Fruit fly (Drosophila melanogaster) whole organism, embryonic: ENCODE measurements around the gene Sems.
A peak's percentile ranks its signal among the peaks of the same experiment; 100 is the strongest.

Experiments
- Blimp-1 ChIP-seq: fragments of 200-800 bp; sonication (Bioruptor generic); optimal IDR thresholded peaks from 3 replicates; lab custom pipeline; 2018; ENCODE audit warnings: missing biosample characterization, missing genetic modification characterization, mild to moderate bottlenecking, moderate library complexity, missing genetic modification reagents
- Bteb2 ChIP-seq: fragments of 200-800 bp; sonication (Bioruptor generic); optimal IDR thresholded peaks from 2 replicates; lab custom pipeline; 2016; ENCODE audit warnings: missing biosample characterization, missing genetic modification characterization
- CG10147 ChIP-seq: fragments of 200-800 bp; sonication (Bioruptor generic); optimal IDR thresholded peaks from 2 replicates; lab custom pipeline; 2019; ENCODE audit warnings: missing biosample characterization, mild to moderate bottlenecking, missing genetic modification characterization, moderate library complexity
- CG10209 ChIP-seq: fragments of 200-800 bp; sonication (Bioruptor generic); optimal IDR thresholded peaks from 3 replicates; lab custom pipeline; 2017; ENCODE audit warnings: missing biosample characterization, mild to moderate bottlenecking, missing genetic modification characterization, missing genetic modification reagents
- CG10321 ChIP-seq: fragments of 200-800 bp; sonication (Bioruptor generic); IDR thresholded peaks from 2 replicates; pipeline ENCODE4 v1.3.6; 2022; ENCODE audit warnings: missing biosample characterization, missing genetic modification characterization
- CG11093 ChIP-seq: fragments of 200-800 bp; sonication (Bioruptor generic); IDR thresholded peaks from 3 replicates; pipeline ENCODE4 v1.3.6; 2022; ENCODE audit warnings: missing biosample characterization, missing genetic modification characterization
- CG11560 ChIP-seq: fragments of 200-800 bp; sonication (Bioruptor generic); IDR thresholded peaks from 3 replicates; pipeline ENCODE4 v1.3.6; 2022; ENCODE audit warnings: missing biosample characterization, missing genetic modification characterization
- CG12219 ChIP-seq: fragments of 200-800 bp; sonication (Bioruptor generic); optimal IDR thresholded peaks from 3 replicates; lab custom pipeline; 2018; ENCODE audit warnings: missing biosample characterization, mild to moderate bottlenecking, missing genetic modification characterization
- CG12744 ChIP-seq: fragments of 200-800 bp; sonication (Bioruptor generic); optimal IDR thresholded peaks from 2 replicates; lab custom pipeline; 2016; ENCODE audit warnings: missing biosample characterization, missing genetic modification characterization
- CG13424 ChIP-seq: fragments of 200-800 bp; sonication (Bioruptor generic); optimal IDR thresholded peaks from 2 replicates; lab custom pipeline; 2019; ENCODE audit warnings: missing biosample characterization, mild to moderate bottlenecking, missing genetic modification characterization, moderate library complexity
- CG14860 ChIP-seq: fragments of 200-800 bp; sonication (Bioruptor generic); IDR thresholded peaks from 3 replicates; pipeline ENCODE4 v1.3.6; 2022; ENCODE audit warnings: missing biosample characterization, missing genetic modification characterization; ENCODE audit not compliant: partially characterized antibody
- CG16813 ChIP-seq: fragments of 200-800 bp; sonication (Bioruptor generic); IDR thresholded peaks from 3 replicates; pipeline ENCODE4 v1.3.6; 2022; ENCODE audit warnings: missing biosample characterization, missing genetic modification characterization; ENCODE audit not compliant: partially characterized antibody
- CG16815 ChIP-seq: fragments of 200-800 bp; sonication (Bioruptor generic); optimal IDR thresholded peaks from 3 replicates; lab custom pipeline; 2017; ENCODE audit warnings: missing biosample characterization, mild to moderate bottlenecking, missing genetic modification characterization
- CG18262 ChIP-seq: fragments of 200-800 bp; optimal IDR thresholded peaks from 3 replicates; lab custom pipeline; 2019; ENCODE audit warnings: missing biosample characterization, mild to moderate bottlenecking, missing genetic modification characterization, moderate library complexity
- CG1832 ChIP-seq: fragments of 200-800 bp; sonication (Bioruptor generic); optimal IDR thresholded peaks from 2 replicates; lab custom pipeline; 2017; ENCODE audit warnings: missing biosample characterization, mild to moderate bottlenecking, missing genetic modification characterization, inconsistent platforms
- CG18619 ChIP-seq: fragments of 200-800 bp; sonication (Bioruptor generic); optimal IDR thresholded peaks from 3 replicates; lab custom pipeline; 2017; ENCODE audit warnings: missing biosample characterization, mild to moderate bottlenecking, missing genetic modification characterization
- CG2678 ChIP-seq: fragments of 200-800 bp; sonication (Bioruptor generic); optimal IDR thresholded peaks from 3 replicates; lab custom pipeline; 2019; ENCODE audit warnings: missing biosample characterization, mild to moderate bottlenecking, missing genetic modification characterization, moderate library complexity
- CG2712 ChIP-seq: fragments of 200-800 bp; optimal IDR thresholded peaks from 3 replicates; lab custom pipeline; 2019; ENCODE audit warnings: missing biosample characterization, mild to moderate bottlenecking, missing genetic modification characterization, moderate library complexity
- CG3407 ChIP-seq: fragments of 200-800 bp; sonication (Bioruptor generic); optimal IDR thresholded peaks from 2 replicates; lab custom pipeline; 2018; ENCODE audit warnings: missing biosample characterization, mild to moderate bottlenecking, missing genetic modification characterization
- CG4820 ChIP-seq: fragments of 200-800 bp; sonication (Bioruptor generic); optimal IDR thresholded peaks from 3 replicates; lab custom pipeline; 2016; ENCODE audit warnings: missing biosample characterization, missing genetic modification characterization
- CG7556 ChIP-seq: fragments of 200-800 bp; sonication (Bioruptor generic); optimal IDR thresholded peaks from 2 replicates; lab custom pipeline; 2017; ENCODE audit warnings: missing biosample characterization, mild to moderate bottlenecking, missing genetic modification characterization
- CG9876 ChIP-seq: fragments of 200-800 bp; sonication (Bioruptor generic); optimal IDR thresholded peaks from 2 replicates; lab custom pipeline; 2016; ENCODE audit warnings: missing biosample characterization, missing genetic modification characterization
- CTCF ChIP-seq: fragments of 200-800 bp; sonication (Bioruptor generic); optimal IDR thresholded peaks from 2 replicates; lab custom pipeline; 2017; ENCODE audit warnings: missing biosample characterization, mild to moderate bottlenecking, missing genetic modification characterization, moderate library complexity
- Dip3 ChIP-seq: fragments of 200-800 bp; sonication (Bioruptor generic); optimal IDR thresholded peaks from 3 replicates; lab custom pipeline; 2016; ENCODE audit warnings: missing biosample characterization, missing genetic modification characterization
- Hmx ChIP-seq: fragments of 200-800 bp; sonication (Bioruptor generic); optimal IDR thresholded peaks from 2 replicates; lab custom pipeline; 2016; ENCODE audit warnings: missing biosample characterization, missing genetic modification characterization
- Hr39 ChIP-seq: fragments of >200 bp; optimal IDR thresholded peaks from 2 replicates; lab custom pipeline; 2017
- Kr ChIP-seq: fragments of 200-800 bp; sonication (Bioruptor generic); optimal IDR thresholded peaks from 2 replicates; lab custom pipeline; 2017; ENCODE audit warnings: missing biosample characterization, mild to moderate bottlenecking, missing genetic modification characterization
- Lim3 ChIP-seq: fragments of 200-800 bp; sonication (Bioruptor generic); IDR thresholded peaks from 2 replicates; pipeline ENCODE4 v1.3.6; 2022; ENCODE audit warnings: missing biosample characterization, missing genetic modification characterization
- MTF-1 ChIP-seq: fragments of 200-800 bp; sonication (Bioruptor generic); optimal IDR thresholded peaks from 2 replicates; lab custom pipeline; 2018; ENCODE audit warnings: missing biosample characterization, mild to moderate bottlenecking, missing genetic modification characterization, borderline replicate concordance
- NK7.1 ChIP-seq: fragments of 200-800 bp; sonication (Bioruptor generic); optimal IDR thresholded peaks from 3 replicates; lab custom pipeline; 2016; ENCODE audit warnings: missing biosample characterization, missing genetic modification characterization
- Sry-β ChIP-seq: fragments of 200-800 bp; sonication (Bioruptor generic); optimal IDR thresholded peaks from 2 replicates; lab custom pipeline; 2018; ENCODE audit warnings: missing biosample characterization, mild to moderate bottlenecking, missing genetic modification characterization, moderate library complexity
- abd-A ChIP-seq: fragments of 200-800 bp; sonication (Bioruptor generic); optimal IDR thresholded peaks from 3 replicates; lab custom pipeline; 2019; ENCODE audit warnings: missing biosample characterization, mild to moderate bottlenecking, missing genetic modification characterization, moderate library complexity
- bab2 ChIP-seq: fragments of 200-800 bp; sonication (Bioruptor generic); optimal IDR thresholded peaks from 2 replicates; lab custom pipeline; 2016; ENCODE audit warnings: missing biosample characterization, missing genetic modification characterization
- bcd ChIP-seq: fragments of 200-800 bp; sonication (Bioruptor generic); optimal IDR thresholded peaks from 2 replicates; lab custom pipeline; 2017; ENCODE audit warnings: missing biosample characterization, mild to moderate bottlenecking, missing genetic modification characterization
- chm ChIP-seq: fragments of 200-800 bp; sonication (Bioruptor generic); IDR thresholded peaks from 2 replicates; pipeline ENCODE4 v1.3.6; 2022; ENCODE audit warnings: missing biosample characterization, missing genetic modification characterization
- ci ChIP-seq: fragments of 200-800 bp; sonication (Bioruptor generic); IDR thresholded peaks from 3 replicates; pipeline ENCODE4 v1.3.6; 2022; ENCODE audit warnings: missing biosample characterization, missing genetic modification characterization
- crc ChIP-seq: fragments of 200-800 bp; sonication (Bioruptor generic); optimal IDR thresholded peaks from 2 replicates; lab custom pipeline; 2016; ENCODE audit warnings: missing biosample characterization, missing genetic modification characterization
- crol ChIP-seq: fragments of 200-800 bp; sonication (Bioruptor generic); IDR thresholded peaks from 2 replicates; pipeline ENCODE4 v1.3.6; 2022; ENCODE audit warnings: missing biosample characterization, missing genetic modification characterization
- crp ChIP-seq, 2 experiments: fragments of 200-800 bp; sonication (Bioruptor generic); optimal IDR thresholded peaks; 2 replicates in 1 of 2; 3 replicates in 1 of 2; lab custom pipeline; 2017; ENCODE audit warnings: missing biosample characterization in 2 of 2, missing genetic modification characterization in 2 of 2, mild to moderate bottlenecking in 1 of 2, moderate library complexity in 1 of 2
- dm ChIP-seq: fragments of 200-800 bp; sonication (Bioruptor generic); optimal IDR thresholded peaks from 3 replicates; lab custom pipeline; 2016; ENCODE audit warnings: missing biosample characterization, missing genetic modification characterization
- ftz-f1 ChIP-seq: fragments of 200-800 bp; sonication (Bioruptor generic); optimal IDR thresholded peaks from 2 replicates; lab custom pipeline; 2016; ENCODE audit warnings: missing biosample characterization, missing genetic modification characterization
- grn ChIP-seq: fragments of 200-800 bp; sonication (Bioruptor generic); optimal IDR thresholded peaks from 3 replicates; lab custom pipeline; 2017; ENCODE audit warnings: missing biosample characterization, missing genetic modification characterization
- kni ChIP-seq: fragments of 200-800 bp; sonication (Bioruptor generic); optimal IDR thresholded peaks from 3 replicates; lab custom pipeline; 2017; ENCODE audit warnings: mild to moderate bottlenecking, missing biosample characterization, missing genetic modification reagents, missing genetic modification characterization
- lola ChIP-seq, 3 experiments: fragments of >200 bp in 2 of 3; fragments of 200-800 bp in 1 of 3; sonication (Bioruptor generic) in 1 of 3; optimal IDR thresholded peaks; 2 replicates each; lab custom pipeline; 2017 to 2019; ENCODE audit warnings: missing biosample characterization in 3 of 3, missing genetic modification characterization in 3 of 3, mild to moderate bottlenecking in 1 of 3, moderate library complexity in 1 of 3
- rib ChIP-seq: fragments of 200-800 bp; sonication (Bioruptor generic); IDR thresholded peaks from 2 replicates; pipeline ENCODE4 v1.3.6; 2022; ENCODE audit warnings: missing biosample characterization, missing genetic modification characterization
- tap ChIP-seq: fragments of 200-800 bp; optimal IDR thresholded peaks from 3 replicates; lab custom pipeline; 2019; ENCODE audit warnings: missing biosample characterization, mild to moderate bottlenecking, missing genetic modification characterization, moderate library complexity
- trem ChIP-seq: fragments of 200-800 bp; optimal IDR thresholded peaks from 3 replicates; lab custom pipeline; 2019; ENCODE audit warnings: missing biosample characterization, mild to moderate bottlenecking, missing genetic modification characterization, moderate library complexity
- trh ChIP-seq: fragments of 200-800 bp; sonication (Bioruptor generic); optimal IDR thresholded peaks from 2 replicates; lab custom pipeline; 2016; ENCODE audit warnings: missing biosample characterization, missing genetic modification characterization
- tup ChIP-seq: fragments of 200-800 bp; sonication (Bioruptor generic); optimal IDR thresholded peaks from 2 replicates; lab custom pipeline; 2016; ENCODE audit warnings: missing biosample characterization, mild to moderate bottlenecking, missing genetic modification characterization, moderate library complexity
- wdn ChIP-seq: fragments of 200-800 bp; sonication (Bioruptor generic); IDR thresholded peaks from 2 replicates; pipeline ENCODE4 v1.3.6; 2022; ENCODE audit warnings: missing biosample characterization, missing genetic modification characterization
- wek ChIP-seq: fragments of 200-800 bp; sonication (Bioruptor generic); optimal IDR thresholded peaks from 3 replicates; lab custom pipeline; 2018; ENCODE audit warnings: missing biosample characterization, mild to moderate bottlenecking, missing genetic modification characterization, moderate library complexity
- zfh1 ChIP-seq: fragments of 200-800 bp; sonication (Bioruptor generic); IDR thresholded peaks from 3 replicates; pipeline ENCODE4 v1.3.6; 2022; ENCODE audit warnings: missing biosample characterization, missing genetic modification characterization

The Sems gene

dm6 chr3L:20944180-20944579, 12.4 kb downstream of the Sems start (continued):
- TF ChIP-seq CG16813 (no peak), CG18619 (peak; percentile 4), ci (GFP tag; lab: Robert Waterston, UW) (peak; percentile 61; the same call in 2 of the 3 replicates), Dip3 (GFP tag; lab: Kevin White, UChicago) (no peak), kni (GFP tag; lab: Kevin White, UChicago) (peak; percentile 79), dm (GFP tag; lab: Kevin White, UChicago) (no peak), Lim3 (GFP tag; lab: Robert Waterston, UW) (no peak), CTCF (no peak), CG3407 (GFP tag; lab: Kevin White, UChicago) (peak; percentile 76), CG10147 (GFP tag; lab: Kevin White, UChicago) (no peak), crol (GFP tag; lab: Robert Waterston, UW) (no peak), CG9876 (peak; percentile 55), tup (GFP tag; lab: Kevin White, UChicago) (peak; percentile 45), CG11560 (tag; lab: Robert Waterston, UW) (no peak), lola (GFP tag; optimal IDR thresholded peaks at IDR 0.05; lab: Kevin White, UChicago) (peak in 1 of 3 experiments; percentile 26), bab2 (GFP tag; lab: Kevin White, UChicago) (peak; percentile 53), CG10209 (GFP tag; lab: Kevin White, UChicago) (peak; percentile 60), crp (GFP tag; optimal IDR thresholded peaks at IDR 0.05; lab: Kevin White, UChicago) (no peak), crc (GFP tag; lab: Kevin White, UChicago) (peak; percentile 29), tap (no peak), Sry-β (GFP tag; lab: Kevin White, UChicago) (peak; percentile 33), CG13424 (peak; percentile 18), CG4820 (GFP tag; lab: Kevin White, UChicago) (no peak), bcd (GFP tag; lab: Kevin White, UChicago) (peak; percentile 24), grn (GFP tag; lab: Kevin White, UChicago) (peak; percentile 29), CG12744 (GFP tag; lab: Kevin White, UChicago) (no peak), MTF-1 (GFP tag; lab: Kevin White, UChicago) (peak; percentile 46), CG16815 (GFP tag; lab: Kevin White, UChicago) (no peak), trh (GFP tag; lab: Kevin White, UChicago) (no peak), zfh1 (GFP tag; lab: Robert Waterston, UW) (peak; percentile 59; the same call in 2 of the 3 replicates), CG14860 (GFP tag; lab: Robert Waterston, UW) (no peak), wek (GFP tag; lab: Kevin White, UChicago) (peak; percentile 66), CG1832 (GFP tag; lab: Kevin White, UChicago) (no peak), Bteb2 (GFP tag; lab: Kevin White, UChicago) (no peak), Hmx (no peak), CG10321 (GFP tag; lab: Robert Waterston, UW) (no peak), rib (GFP tag; lab: Robert Waterston, UW) (no peak), CG18262 (tag; lab: Kevin White, UChicago) (peak; percentile 33), CG12219 (GFP tag; lab: Kevin White, UChicago) (peak; percentile 25), ftz-f1 (GFP tag; lab: Kevin White, UChicago) (no peak), Blimp-1 (GFP tag; lab: Kevin White, UChicago) (peak; percentile 4), Kr (GFP tag; lab: Kevin White, UChicago) (peak; percentile 66), CG11093 (GFP tag; lab: Robert Waterston, UW) (no peak), abd-A (tag; lab: Kevin White, UChicago) (no peak), CG2712 (tag; lab: Kevin White, UChicago) (no peak), Hr39 (lab: Kevin White, UChicago) (no peak), CG7556 (GFP tag; lab: Kevin White, UChicago) (no peak), NK7.1 (GFP tag; lab: Kevin White, UChicago) (peak; percentile 23), trem (peak; percentile 3), CG2678 (tag; lab: Kevin White, UChicago) (peak; percentile 43), wdn (GFP tag; lab: Robert Waterston, UW) (no peak), chm (GFP tag; lab: Robert Waterston, UW) (peak; percentile 40; the same call in 1 of the 2 replicates)
